Fruit fly (Drosophila melanogaster) whole organism, pupa: ENCODE measurements around the gene Osi16.

ENCODE experiments used
- CG12605 ChIP-seq: fragments of 200-800 bp; sonication (Bioruptor generic); IDR thresholded peaks from 2 replicates; pipeline ENCODE4 v1.3.6; 2022; ENCODE audit warnings: missing biosample characterization, missing genetic modification characterization
- CG14655 ChIP-seq: fragments of 200-800 bp; sonication (Bioruptor generic); optimal IDR thresholded peaks from 3 replicates; lab custom pipeline; 2017; ENCODE audit warnings: mild to moderate bottlenecking, missing biosample characterization, missing genetic modification reagents, missing genetic modification characterization
- CG15710 ChIP-seq: fragments of 200-800 bp; sonication (Bioruptor generic); optimal IDR thresholded peaks from 2 replicates; lab custom pipeline; 2018; ENCODE audit warnings: missing biosample characterization, mild to moderate bottlenecking, missing genetic modification characterization, moderate library complexity
- CG32121 ChIP-seq: fragments of 200-800 bp; sonication (Bioruptor generic); IDR thresholded peaks from 2 replicates; pipeline ENCODE4 v1.3.6; 2022; ENCODE audit warnings: missing biosample characterization, missing genetic modification characterization
- CG34367 ChIP-seq: fragments of 200-800 bp; sonication (Bioruptor generic); optimal IDR thresholded peaks from 2 replicates; lab custom pipeline; 2018; ENCODE audit warnings: missing biosample characterization, mild to moderate bottlenecking, missing genetic modification characterization
- CG8159 ChIP-seq: fragments of 200-800 bp; sonication (Bioruptor generic); optimal IDR thresholded peaks from 3 replicates; lab custom pipeline; 2018; ENCODE audit warnings: missing biosample characterization, mild to moderate bottlenecking, missing genetic modification characterization, moderate library complexity
- CG9948 ChIP-seq: fragments of 200-800 bp; sonication (Bioruptor generic); optimal IDR thresholded peaks from 2 replicates; lab custom pipeline; 2018; ENCODE audit warnings: missing biosample characterization, mild to moderate bottlenecking, missing genetic modification characterization, moderate library complexity
- D1 ChIP-seq: fragments of 200-800 bp; sonication (Bioruptor generic); optimal IDR thresholded peaks from 2 replicates; lab custom pipeline; 2018; ENCODE audit warnings: missing biosample characterization, mild to moderate bottlenecking, missing genetic modification characterization, moderate library complexity
- EcR ChIP-seq: fragments of 200-800 bp; sonication (Bioruptor generic); optimal IDR thresholded peaks from 3 replicates; lab custom pipeline; 2019; ENCODE audit warnings: missing biosample characterization, missing genetic modification characterization, mild to moderate bottlenecking, moderate library complexity, missing genetic modification reagents
- Ets98B ChIP-seq: fragments of 200-800 bp; sonication (Bioruptor generic); IDR thresholded peaks from 2 replicates; pipeline ENCODE4 v1.3.6; 2022; ENCODE audit warnings: missing biosample characterization, missing genetic modification characterization
- fd96Ca ChIP-seq: fragments of 200-800 bp; sonication (Bioruptor generic); IDR thresholded peaks from 3 replicates; pipeline ENCODE4 v1.3.6; 2022; ENCODE audit warnings: missing biosample characterization, missing genetic modification characterization
- gl ChIP-seq: fragments of 200-800 bp; sonication (Bioruptor generic); optimal IDR thresholded peaks from 2 replicates; lab custom pipeline; 2018; ENCODE audit warnings: missing biosample characterization, mild to moderate bottlenecking, missing genetic modification characterization
- rn ChIP-seq: fragments of 200-800 bp; sonication (Bioruptor generic); IDR thresholded peaks from 2 replicates; pipeline ENCODE4 v1.3.6; 2022; ENCODE audit warnings: missing biosample characterization, missing genetic modification characterization

DNA sequence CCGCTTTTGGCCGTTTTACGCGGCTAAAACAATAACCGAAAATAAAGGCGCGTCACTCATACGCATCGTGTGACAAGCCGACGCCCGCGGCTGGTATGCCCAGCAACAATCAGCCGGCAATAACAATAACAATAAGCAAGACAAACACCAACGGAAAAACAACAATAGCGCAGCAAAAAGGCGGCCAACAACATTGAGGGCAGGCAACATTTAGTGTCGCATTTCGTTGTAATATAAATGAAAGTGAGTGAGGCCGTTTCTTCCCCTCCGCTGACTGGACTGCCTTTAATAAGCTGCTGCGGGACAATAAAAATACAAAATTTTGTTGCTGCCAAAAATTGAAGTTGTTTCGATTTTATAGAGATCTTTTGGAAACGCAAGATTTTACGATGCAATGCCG lies 7.9 kb upstream of the Osi16 start:
- TF ChIP-seq EcR (GFP tag; lab: Kevin White, UChicago) (no peak), rn (GFP tag; lab: Robert Waterston, UW) (no peak), gl (tag; lab: Kevin White, UChicago) (no peak), fd96Ca (GFP tag; lab: Robert Waterston, UW) (no peak), CG9948 (tag; lab: Kevin White, UChicago) (no peak), CG15710 (tag; lab: Kevin White, UChicago) (no peak), CG12605 (GFP tag; lab: Robert Waterston, UW) (no peak), CG32121 (GFP tag; lab: Robert Waterston, UW) (no peak), D1 (tag; lab: Kevin White, UChicago) (no peak), Ets98B (GFP tag; lab: Robert Waterston, UW) (no peak), CG8159 (tag; lab: Kevin White, UChicago) (no peak), CG34367 (tag; lab: Kevin White, UChicago) (no peak), CG14655 (GFP tag; lab: Kevin White, UChicago) (no peak)
